Worm (Caenorhabditis elegans): ENCODE results near the gene E04F6.8.

E04F6.8 gene

ce11 chrII:7199308-7199707, 11.9 kb downstream of the E04F6.8 start, which contains the start of gene E04F6.6:
Gene E04F6.6 (minus strand): TSS chrII:7199565.
- TF ChIP-seq mep-1 (tag; optimal IDR thresholded peaks at IDR 0.05) (no peak), mab-5 (tag; optimal IDR thresholded peaks at IDR 0.05) (no peak), nhr-2 (tag; optimal IDR thresholded peaks at IDR 0.05) (no peak), pha-4 (tag; optimal IDR thresholded peaks at IDR 0.05) (no peak), ham-2 (GFP tag; optimal IDR thresholded peaks at IDR 0.05) (no peak), elt-1 (tag; optimal IDR thresholded peaks at IDR 0.05; ENCODE audit: borderline replicate concordance, insufficient read depth) (no peak), snpc-4 (tag; optimal IDR thresholded peaks at IDR 0.05) (no peak), unc-39 (tag; optimal IDR thresholded peaks at IDR 0.05) (no peak), sptf-1 (tag; optimal IDR thresholded peaks at IDR 0.05) (no peak), lin-32 (GFP tag; optimal IDR thresholded peaks at IDR 0.05) (no peak), ceh-83 (GFP tag; optimal IDR thresholded peaks at IDR 0.05) (no peak), mls-2 (tag; optimal IDR thresholded peaks at IDR 0.05) (no peak), cnd-1 (tag; optimal IDR thresholded peaks at IDR 0.05) (no peak), blmp-1 (tag; optimal IDR thresholded peaks at IDR 0.05) (no peak), flh-1 (GFP tag; optimal IDR thresholded peaks at IDR 0.05) (no peak), hlh-1 (tag; optimal IDR thresholded peaks at IDR 0.05) (no peak), zip-8 (tag; optimal IDR thresholded peaks at IDR 0.05) (no peak), M03D4.4 (tag; optimal IDR thresholded peaks at IDR 0.05) (no peak), ceh-39 (tag; optimal IDR thresholded peaks at IDR 0.05) (no peak)

- TF ChIP-seq nhr-12 (tag; optimal IDR thresholded peaks at IDR 0.05): no peak
- TF ChIP-seq nhr-28 (tag; optimal IDR thresholded peaks at IDR 0.05): no peak
- TF ChIP-seq sem-2 (GFP tag; optimal IDR thresholded peaks at IDR 0.05): no peak
- no peak for TF ChIP-seq mls-2 (tag; optimal IDR thresholded peaks at IDR 0.05)
- TF ChIP-seq lsy-2 (tag; optimal IDR thresholded peaks at IDR 0.05): no peak
- no peak for TF ChIP-seq unc-62 (GFP tag; optimal IDR thresholded peaks at IDR 0.05)
- no peak for TF ChIP-seq lin-13 (tag; optimal IDR thresholded peaks at IDR 0.05)
- TF ChIP-seq nhr-2 (tag; optimal IDR thresholded peaks at IDR 0.05): no peak
- TF ChIP-seq hlh-1 (tag; optimal IDR thresholded peaks at IDR 0.05): no peak
- TF ChIP-seq mep-1 (tag; optimal IDR thresholded peaks at IDR 0.05): no peak
- no peak for TF ChIP-seq lin-32 (GFP tag; optimal IDR thresholded peaks at IDR 0.05)
- no peak for TF ChIP-seq ceh-39 (tag; optimal IDR thresholded peaks at IDR 0.05)
- TF ChIP-seq M03D4.4 (tag; optimal IDR thresholded peaks at IDR 0.05): no peak
- no peak for TF ChIP-seq elt-1 (tag; optimal IDR thresholded peaks at IDR 0.05; ENCODE audit: borderline replicate concordance, insufficient read depth)
- TF ChIP-seq ceh-43 (GFP tag; optimal IDR thresholded peaks at IDR 0.05): no peak
- no peak for TF ChIP-seq tbx-8 (GFP tag; optimal IDR thresholded peaks at IDR 0.05)
These were observed 13.7 kb downstream of the E04F6.8 start for ce11 chrII:7197434-7197833.

ce11 chrII:7196040-7196439, 15.1 kb downstream of the E04F6.8 start, which contains the start of gene maoc-1:
Gene maoc-1 (plus strand): TSS chrII:7196276.
- TF ChIP-seq nhr-237 (tag; optimal IDR thresholded peaks at IDR 0.05) (no peak), lin-13 (tag; optimal IDR thresholded peaks at IDR 0.05) (no peak), hlh-1 (tag; optimal IDR thresholded peaks at IDR 0.05) (no peak), blmp-1 (tag; optimal IDR thresholded peaks at IDR 0.05) (no peak), elt-1 (tag; optimal IDR thresholded peaks at IDR 0.05; ENCODE audit: borderline replicate concordance, insufficient read depth) (no peak), sptf-1 (tag; optimal IDR thresholded peaks at IDR 0.05) (no peak)

ce11 chrII:7195541-7195940, 15.6 kb downstream of the E04F6.8 start, which contains the start of gene acdh-12:
Gene acdh-12 (minus strand): TSS chrII:7195641.
- no peak for TF ChIP-seq elt-1 (tag; optimal IDR thresholded peaks at IDR 0.05; ENCODE audit: borderline replicate concordance, insufficient read depth)
- TF ChIP-seq ztf-11 (tag; optimal IDR thresholded peaks at IDR 0.05): no peak
- TF ChIP-seq unc-62 (GFP tag; optimal IDR thresholded peaks at IDR 0.05): no peak
- TF ChIP-seq nhr-2 (tag; optimal IDR thresholded peaks at IDR 0.05): no peak
- TF ChIP-seq zip-8 (tag; optimal IDR thresholded peaks at IDR 0.05): no peak
- no peak for TF ChIP-seq unc-39 (tag; optimal IDR thresholded peaks at IDR 0.05)
- TF ChIP-seq elt-3 (tag; optimal IDR thresholded peaks at IDR 0.05): no peak
- no peak for TF ChIP-seq tbx-8 (GFP tag; optimal IDR thresholded peaks at IDR 0.05)
- no peak for TF ChIP-seq lin-32 (GFP tag; optimal IDR thresholded peaks at IDR 0.05)
- no peak for TF ChIP-seq mep-1 (tag; optimal IDR thresholded peaks at IDR 0.05)
- no peak for TF ChIP-seq mls-2 (tag; optimal IDR thresholded peaks at IDR 0.05)
- TF ChIP-seq pha-4 (tag; optimal IDR thresholded peaks at IDR 0.05): no peak
- TF ChIP-seq sptf-1 (tag; optimal IDR thresholded peaks at IDR 0.05): no peak
- no peak for TF ChIP-seq ceh-39 (tag; optimal IDR thresholded peaks at IDR 0.05)
- TF ChIP-seq ham-2 (GFP tag; optimal IDR thresholded peaks at IDR 0.05): no peak
- TF ChIP-seq unc-120 (tag; optimal IDR thresholded peaks at IDR 0.05; ENCODE audit: poor library complexity, severe bottlenecking): no peak
- TF ChIP-seq drap-1 (GFP tag; optimal IDR thresholded peaks at IDR 0.05): no peak
- TF ChIP-seq nhr-12 (tag; optimal IDR thresholded peaks at IDR 0.05): no peak
